Fruit fly (Drosophila melanogaster): Measurements from ENCODE around the gene CG2004.

Gene CG2004

DNA sequence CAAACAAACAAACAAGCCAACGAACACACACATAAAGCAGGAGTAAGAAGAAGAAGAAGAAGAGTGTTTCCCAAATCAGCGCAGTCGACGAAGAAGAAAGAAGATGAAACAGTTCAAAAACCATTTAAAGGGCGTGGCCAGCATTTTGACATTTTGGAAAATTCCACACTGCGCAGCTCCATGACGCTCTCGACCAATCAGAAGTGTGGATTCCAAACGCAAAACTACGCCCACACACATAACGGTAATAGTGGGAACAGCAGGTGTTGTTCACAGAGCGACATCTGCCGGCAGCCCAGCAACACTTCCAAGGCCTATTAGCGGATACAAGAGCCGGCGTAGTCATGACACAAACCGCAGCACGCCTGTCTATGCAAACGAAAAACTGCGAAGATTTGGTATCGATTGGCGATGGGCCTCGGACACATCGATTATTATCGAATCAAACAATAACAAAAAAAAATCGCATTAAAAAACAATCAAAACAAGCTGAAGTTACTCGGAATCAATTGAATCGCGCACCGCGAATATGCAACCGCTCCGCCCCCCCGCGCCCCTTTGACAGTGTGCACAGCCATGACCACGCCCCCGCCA, 38.0 kb downstream of the CG2004 start, which contains the start of gene Rubicon (continued):
- TF ChIP-seq CG3281 (GFP tag; optimal IDR thresholded peaks at IDR 0.05) (no peak), trem (tag; optimal IDR thresholded peaks at IDR 0.05) (peak; percentile 44), Atf6 (GFP tag; IDR thresholded peaks at IDR 0.05) (no peak), cas (GFP tag; IDR thresholded peaks at IDR 0.05) (peak; percentile 22; the same call in 1 of the 2 replicates), ac (GFP tag; optimal IDR thresholded peaks at IDR 0.05) (no peak), CG30403 (GFP tag; optimal IDR thresholded peaks at IDR 0.05) (no peak), nmo (GFP tag; optimal IDR thresholded peaks at IDR 0.05) (peak; percentile 45), CG6654 (GFP tag; optimal IDR thresholded peaks at IDR 0.05) (no peak), CG10462 (GFP tag; optimal IDR thresholded peaks at IDR 0.05) (peak; percentile 96), dan (GFP tag; IDR thresholded peaks at IDR 0.05) (no peak), Dip3 (GFP tag; optimal IDR thresholded peaks at IDR 0.05) (peak; percentile 99), emc (GFP tag; optimal IDR thresholded peaks at IDR 0.05) (no peak), CG14014 (GFP tag; IDR thresholded peaks at IDR 0.05) (no peak), hth (optimal IDR thresholded peaks at IDR 0.05) (no peak), CG2875 (GFP tag; optimal IDR thresholded peaks at IDR 0.05) (peak; percentile 29), Hr78 (GFP tag; optimal IDR thresholded peaks at IDR 0.05) (no peak), Sry-δ (GFP tag; optimal IDR thresholded peaks at IDR 0.05) (peak; percentile 87), jumu (GFP tag; optimal IDR thresholded peaks at IDR 0.05) (no peak), Antp (GFP tag; optimal IDR thresholded peaks at IDR 0.05) (peak; percentile 9), CG12071 (GFP tag; optimal IDR thresholded peaks at IDR 0.05) (peak; percentile 3), CG8281 (tag; optimal IDR thresholded peaks at IDR 0.05) (no peak), Vsx1 (GFP tag; optimal IDR thresholded peaks at IDR 0.05) (no peak), bowl (GFP tag; IDR thresholded peaks at IDR 0.05) (no peak), Camta (GFP tag; optimal IDR thresholded peaks at IDR 0.05) (no peak), Ets65A (GFP tag) (no peak), E2f1 (GFP tag; IDR thresholded peaks at IDR 0.05) (peak; percentile 27; the same call in 1 of the 2 replicates), wor (GFP tag; IDR thresholded peaks at IDR 0.05) (no peak), knrl (GFP tag; IDR thresholded peaks at IDR 0.05; ENCODE audit: partially characterized antibody) (peak; percentile 84), tgo (GFP tag; IDR thresholded peaks at IDR 0.05) (no peak), CG9215 (GFP tag; IDR thresholded peaks at IDR 0.05) (peak; percentile 26; the same call in 1 of the 2 replicates), Myb (GFP tag; optimal IDR thresholded peaks at IDR 0.05) (peak; percentile 66), CG11695 (GFP tag; IDR thresholded peaks at IDR 0.05) (no peak), stc (GFP tag; IDR thresholded peaks at IDR 0.05) (peak; percentile 48; the same call in 1 of the 2 replicates), Mes4 (GFP tag; optimal IDR thresholded peaks at IDR 0.05) (peak; percentile 5), lab (GFP tag; optimal IDR thresholded peaks at IDR 0.05) (peak; percentile 56), Dfd (GFP tag; optimal IDR thresholded peaks at IDR 0.05) (no peak), Poxn (GFP tag; IDR thresholded peaks at IDR 0.05) (no peak), hkb (optimal IDR thresholded peaks at IDR 0.05) (peak; percentile 16), hkb (GFP tag; IDR thresholded peaks at IDR 0.05) (peak; percentile 62; the same call in 1 of the 2 replicates), CG13123 (GFP tag; optimal IDR thresholded peaks at IDR 0.05) (no peak), CG42726 (GFP tag; IDR thresholded peaks at IDR 0.05; ENCODE audit: partially characterized antibody) (peak; percentile 90), CG17361 (GFP tag; IDR thresholded peaks at IDR 0.05) (no peak), CG12391 (tag; optimal IDR thresholded peaks at IDR 0.05) (peak; percentile 51), Fer2 (tag; optimal IDR thresholded peaks at IDR 0.05) (no peak), NC2α (GFP tag; optimal IDR thresholded peaks at IDR 0.05) (no peak), odd (GFP tag; optimal IDR thresholded peaks at IDR 0.05) (no peak), HmgZ (tag; optimal IDR thresholded peaks at IDR 0.05) (peak; percentile 79), so (GFP tag; IDR thresholded peaks at IDR 0.05) (no peak; the same call in 2 of the 3 replicates), CG14441 (GFP tag; IDR thresholded peaks at IDR 0.05) (no peak), CG14050 (GFP tag; IDR thresholded peaks at IDR 0.05) (no peak), CG32532 (GFP tag; IDR thresholded peaks at IDR 0.05) (peak; percentile 72), Opbp (GFP tag; IDR thresholded peaks at IDR 0.05; ENCODE audit: partially characterized antibody) (peak; percentile 89)

Measured in whole organism, embryonic.